Worm (Caenorhabditis elegans): ENCODE measurements around the gene C17B7.5.
A peak's percentile ranks its signal among the peaks of the same experiment; 100 is the strongest.

C17B7.5 gene

ce11 chrV:3289267-3289666 is 44.2 kb upstream of the C17B7.5 start, which contains the start of gene F35F10.6:
F35F10.6 (minus strand) TSS chrV:3289367.
- TF ChIP-seq tlp-1 (tag; optimal IDR thresholded peaks at IDR 0.05) (no peak), rnt-1 (tag; optimal IDR thresholded peaks at IDR 0.05) (no peak), skn-1 (tag; optimal IDR thresholded peaks at IDR 0.05) (no peak), zip-4 (GFP tag; optimal IDR thresholded peaks at IDR 0.05) (no peak), ceh-88 (GFP tag; IDR thresholded peaks at IDR 0.05) (no peak), ama-1 (optimal IDR thresholded peaks at IDR 0.05) (no peak), ceh-82 (tag; optimal IDR thresholded peaks at IDR 0.05) (no peak), sox-4 (tag; optimal IDR thresholded peaks at IDR 0.05) (no peak), unc-86 (tag; optimal IDR thresholded peaks at IDR 0.05) (no peak), fkh-10 (GFP tag; optimal IDR thresholded peaks at IDR 0.05) (no peak), nhr-19 (GFP tag; conservative IDR thresholded peaks at IDR 0.05) (no peak), zag-1 (tag; optimal IDR thresholded peaks at IDR 0.05) (no peak)

ce11 chrV:3295368-3295767 is 38.1 kb upstream of the C17B7.5 start:
- TF ChIP-seq grh-1 (GFP tag; IDR thresholded peaks at IDR 0.05) (no peak), lin-15B (tag; optimal IDR thresholded peaks at IDR 0.05) (no peak), swsn-7 (tag; optimal IDR thresholded peaks at IDR 0.05) (no peak), lsy-2 (tag; optimal IDR thresholded peaks at IDR 0.05) (no peak), aha-1 (tag; optimal IDR thresholded peaks at IDR 0.05) (no peak), tlp-1 (tag; optimal IDR thresholded peaks at IDR 0.05) (no peak), nhr-237 (tag; optimal IDR thresholded peaks at IDR 0.05) (no peak), elt-3 (tag; optimal IDR thresholded peaks at IDR 0.05) (no peak), sptf-1 (tag; optimal IDR thresholded peaks at IDR 0.05) (no peak)

- TF ChIP-seq lir-3 (tag; optimal IDR thresholded peaks at IDR 0.05; ENCODE audit: poor library complexity), result no peak
- TF ChIP-seq nhr-85 (tag), result no peak
- TF ChIP-seq nhr-237 (tag; optimal IDR thresholded peaks at IDR 0.05), result no peak
- no peak for TF ChIP-seq C04F5.9 (tag; optimal IDR thresholded peaks at IDR 0.05)
- no peak for TF ChIP-seq nhr-12 (tag; optimal IDR thresholded peaks at IDR 0.05)
Observed at ce11 chrV:3297764-3298163, 35.7 kb upstream of the C17B7.5 start, which contains the start of gene srx-122. srx-122 (minus strand) TSS chrV:3297864.

ce11 chrV:3299437-3299836 is 34.0 kb upstream of the C17B7.5 start:
- TF ChIP-seq pag-3 (tag; optimal IDR thresholded peaks at IDR 0.05; ENCODE audit: borderline replicate concordance, insufficient read depth), result no peak
- TF ChIP-seq nhr-19 (GFP tag; conservative IDR thresholded peaks at IDR 0.05), result no peak
- no peak for TF ChIP-seq tbx-2 (tag; optimal IDR thresholded peaks at IDR 0.05)
- TF ChIP-seq hlh-17 (GFP tag; optimal IDR thresholded peaks at IDR 0.05; ENCODE audit: borderline replicate concordance), result no peak
- TF ChIP-seq C34B4.2 (tag; optimal IDR thresholded peaks at IDR 0.05), result no peak
- no peak for TF ChIP-seq nhr-84 (tag; optimal IDR thresholded peaks at IDR 0.05)
- TF ChIP-seq elt-3 (tag; optimal IDR thresholded peaks at IDR 0.05), result no peak
- no peak for TF ChIP-seq nhr-76 (tag; optimal IDR thresholded peaks at IDR 0.05)

ce11 chrV:3301898-3302297 is 31.5 kb upstream of the C17B7.5 start, which contains the start of gene srbc-1:
srbc-1 (minus strand) TSS chrV:3301998.
- no peak for TF ChIP-seq lin-35 (GFP tag; optimal IDR thresholded peaks at IDR 0.05)
- no peak for TF ChIP-seq unc-130 (tag; optimal IDR thresholded peaks at IDR 0.05)
- no peak for TF ChIP-seq aha-1 (tag; optimal IDR thresholded peaks at IDR 0.05)

- no peak for TF ChIP-seq fkh-10 (GFP tag; optimal IDR thresholded peaks at IDR 0.05)
- peak; percentile 2 for TF ChIP-seq nhr-85 (tag)
Observed at ce11 chrV:3308169-3308568, 25.3 kb upstream of the C17B7.5 start, which contains the start of gene srbc-3. srbc-3 (plus strand) TSS chrV:3308469.
